Fruit fly (Drosophila melanogaster): ENCODE results near the gene alt.

alt gene

DNA sequence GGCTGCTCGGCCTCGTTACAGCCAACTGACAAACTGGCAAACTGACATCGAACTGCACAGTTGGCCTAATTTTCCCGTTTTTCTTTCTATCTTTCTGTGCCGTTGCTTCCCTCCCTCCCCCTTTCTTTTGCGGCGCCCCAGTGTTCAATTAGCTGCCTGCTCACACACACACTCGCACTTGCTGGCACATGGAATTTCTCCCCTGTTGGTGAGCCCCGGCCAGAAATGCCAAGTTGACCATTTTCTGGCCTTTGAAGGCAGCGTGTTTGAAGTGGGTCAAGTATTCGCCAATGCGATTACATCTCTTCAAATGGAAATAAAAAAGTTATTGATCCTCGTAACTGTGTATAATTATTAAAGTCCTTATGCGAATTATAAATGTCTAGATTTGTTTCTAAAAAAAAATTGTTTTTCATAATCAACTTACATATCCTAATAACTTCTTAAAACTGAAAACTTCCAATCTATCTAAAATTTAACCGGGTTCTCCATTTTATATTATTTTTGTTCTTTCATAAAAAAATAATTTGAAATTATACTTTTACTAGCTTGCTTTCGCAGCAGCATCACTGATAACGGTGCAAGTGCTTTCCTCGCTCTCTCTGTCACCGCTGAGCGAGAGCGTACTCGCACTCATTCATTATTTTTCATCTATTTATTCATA is 1.5 kb downstream of the alt start (continued):
- no peak for TF ChIP-seq Atf3 (GFP tag; optimal IDR thresholded peaks at IDR 0.05)
- no peak for TF ChIP-seq CG5953 (GFP tag; IDR thresholded peaks at IDR 0.05)
- TF ChIP-seq B-H1 (GFP tag; IDR thresholded peaks at IDR 0.05) = 0 out of 3 replicates have a peak, but pooled peaks have one; percentile 14
- TF ChIP-seq Jarid2 (GFP tag; optimal IDR thresholded peaks at IDR 0.05) = no peak
- TF ChIP-seq CG3995 (GFP tag; optimal IDR thresholded peaks at IDR 0.05) = no peak
- no peak for TF ChIP-seq tx (GFP tag; optimal IDR thresholded peaks at IDR 0.05)
- TF ChIP-seq PHDP (tag; optimal IDR thresholded peaks at IDR 0.05) = peak; percentile 22
- no peak for TF ChIP-seq cas (GFP tag; IDR thresholded peaks at IDR 0.05)
- TF ChIP-seq CG4360 (GFP tag; IDR thresholded peaks at IDR 0.05) = no peak
- TF ChIP-seq CG8924 (tag; optimal IDR thresholded peaks at IDR 0.05) = peak; percentile 40
- no peak for TF ChIP-seq CG4707 (GFP tag; optimal IDR thresholded peaks at IDR 0.05)
- no peak for TF ChIP-seq NC2β (GFP tag; optimal IDR thresholded peaks at IDR 0.05)
- peak; percentile 40 for TF ChIP-seq org-1 (GFP tag; optimal IDR thresholded peaks at IDR 0.05)
- TF ChIP-seq stwl (tag; optimal IDR thresholded peaks at IDR 0.05) = no peak
- no peak for TF ChIP-seq al (GFP tag; IDR thresholded peaks at IDR 0.05)
- no peak for TF ChIP-seq CG10565 (GFP tag; optimal IDR thresholded peaks at IDR 0.05)
- TF ChIP-seq CG18262 (tag; optimal IDR thresholded peaks at IDR 0.05) = peak; percentile 85
- TF ChIP-seq CG11723 (GFP tag; optimal IDR thresholded peaks at IDR 0.05) = peak; percentile 30
- no peak for TF ChIP-seq Doc3 (GFP tag; IDR thresholded peaks at IDR 0.05; ENCODE audit: partially characterized antibody)
- no peak for TF ChIP-seq pita (GFP tag; optimal IDR thresholded peaks at IDR 0.05)
- TF ChIP-seq CG15011 (GFP tag; optimal IDR thresholded peaks at IDR 0.05) = no peak
- TF ChIP-seq yki (optimal IDR thresholded peaks at IDR 0.05) = no peak
- no peak for TF ChIP-seq Rx (GFP tag; IDR thresholded peaks at IDR 0.05)
- TF ChIP-seq CG2875 (GFP tag; optimal IDR thresholded peaks at IDR 0.05) = peak; percentile 48
- no peak for TF ChIP-seq sima (GFP tag; optimal IDR thresholded peaks at IDR 0.05)
- no peak for TF ChIP-seq zen2 (GFP tag; IDR thresholded peaks at IDR 0.05; ENCODE audit: partially characterized antibody)
- TF ChIP-seq ATbp (GFP tag; optimal IDR thresholded peaks at IDR 0.05) = peak; percentile 46
- peak; percentile 43 for TF ChIP-seq CG12659 (GFP tag; optimal IDR thresholded peaks at IDR 0.05)
- peak; percentile 13 for TF ChIP-seq CG12104 (GFP tag; optimal IDR thresholded peaks at IDR 0.05)
- TF ChIP-seq CG16813 (GFP tag; IDR thresholded peaks at IDR 0.05; ENCODE audit: partially characterized antibody) = no peak
- TF ChIP-seq Hsf (GFP tag; optimal IDR thresholded peaks at IDR 0.05) = peak; percentile 22
- no peak for TF ChIP-seq amos (GFP tag; IDR thresholded peaks at IDR 0.05; ENCODE audit: partially characterized antibody)
- TF ChIP-seq ab (GFP tag; optimal IDR thresholded peaks at IDR 0.05) = no peak
- no peak for TF ChIP-seq CG10321 (GFP tag; IDR thresholded peaks at IDR 0.05)
- TF ChIP-seq trh (GFP tag; optimal IDR thresholded peaks at IDR 0.05) = no peak
- TF ChIP-seq Dek (tag; optimal IDR thresholded peaks at IDR 0.05) = no peak
- peak; percentile 76 for TF ChIP-seq CG10979 (tag; optimal IDR thresholded peaks at IDR 0.05)
- TF ChIP-seq Bdp1 (GFP tag; optimal IDR thresholded peaks at IDR 0.05) = no peak
- TF ChIP-seq CG2129 (GFP tag; IDR thresholded peaks at IDR 0.05; ENCODE audit: partially characterized antibody) = no peak
- TF ChIP-seq sim (GFP tag; IDR thresholded peaks at IDR 0.05) = no peak
- no peak; the same call in 1 of the 2 replicates for TF ChIP-seq Drgx (GFP tag; IDR thresholded peaks at IDR 0.05)
- no peak for TF ChIP-seq MTF-1 (GFP tag; optimal IDR thresholded peaks at IDR 0.05; ENCODE audit: borderline replicate concordance)
- TF ChIP-seq Stat92E (GFP tag; optimal IDR thresholded peaks at IDR 0.05) = no peak
- TF ChIP-seq HmgZ (tag; optimal IDR thresholded peaks at IDR 0.05) = no peak
- TF ChIP-seq CG9797 (GFP tag; optimal IDR thresholded peaks at IDR 0.05) = no peak
- TF ChIP-seq sug (tag; optimal IDR thresholded peaks at IDR 0.05) = no peak
- peak in 1 of 2 experiments; percentile 7 for TF ChIP-seq Pdp1 (GFP tag; optimal IDR thresholded peaks at IDR 0.05)
- TF ChIP-seq ro (GFP tag; IDR thresholded peaks at IDR 0.05) = no peak
- TF ChIP-seq Taf1 (GFP tag; IDR thresholded peaks at IDR 0.05) = no peak
- TF ChIP-seq Ets65A (GFP tag) = peak; percentile 49
